Fruit fly (Drosophila melanogaster): ENCODE measurements around the gene Apl.

Apl gene

DNA sequence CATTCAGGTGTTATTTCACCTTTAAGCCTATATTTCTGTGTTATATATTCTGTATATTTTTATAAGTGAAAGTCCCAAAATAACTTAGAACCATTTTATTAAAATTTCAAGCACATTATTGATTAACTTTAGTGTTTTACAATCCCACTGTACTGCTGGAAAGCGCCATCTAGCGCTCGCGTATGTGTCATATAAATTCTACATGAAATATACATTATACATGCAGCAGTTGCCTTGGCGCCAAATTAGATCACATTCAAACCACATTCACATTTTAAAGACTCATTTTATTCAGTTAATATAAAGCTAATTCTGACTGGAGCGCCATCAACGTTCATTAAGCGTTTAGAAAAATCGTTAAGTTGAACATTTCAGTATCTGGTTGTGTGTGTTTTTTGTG is 31.6 kb upstream of the Apl start (continued):
- TF ChIP-seq pan (optimal IDR thresholded peaks at IDR 0.05): no peak
- TF ChIP-seq pan (GFP tag; optimal IDR thresholded peaks at IDR 0.05 in 1 of 2, IDR thresholded peaks at IDR 0.05 in 1 of 2): peak in 1 of 2 experiments; percentile 28
- TF ChIP-seq tgo (GFP tag; IDR thresholded peaks at IDR 0.05): peak; percentile 29; the same call in 2 of the 3 replicates
- no peak for TF ChIP-seq wek (GFP tag; optimal IDR thresholded peaks at IDR 0.05)
- TF ChIP-seq CG9932 (GFP tag; IDR thresholded peaks at IDR 0.05): peak; percentile 3; the same call in 1 of the 2 replicates
- TF ChIP-seq knrl (GFP tag; IDR thresholded peaks at IDR 0.05; ENCODE audit: partially characterized antibody): peak; percentile 21; the same call in 1 of the 3 replicates
- 0 out of 2 replicates have a peak, but pooled peaks have one; percentile 6 for TF ChIP-seq CG14014 (GFP tag; IDR thresholded peaks at IDR 0.05)
- TF ChIP-seq CG7745 (tag; optimal IDR thresholded peaks at IDR 0.05): no peak
- no peak for TF ChIP-seq hkb (optimal IDR thresholded peaks at IDR 0.05)
- TF ChIP-seq hkb (GFP tag; IDR thresholded peaks at IDR 0.05): no peak
- peak; percentile 15; the same call in 1 of the 2 replicates for TF ChIP-seq Xrp1 (GFP tag; IDR thresholded peaks at IDR 0.05)
- no peak for TF ChIP-seq CG7556 (GFP tag; optimal IDR thresholded peaks at IDR 0.05)
- peak; percentile 34 for TF ChIP-seq stwl (tag; optimal IDR thresholded peaks at IDR 0.05)
- TF ChIP-seq CG32532 (GFP tag; IDR thresholded peaks at IDR 0.05): peak; percentile 49; the same call in 1 of the 2 replicates
- TF ChIP-seq CG10321 (GFP tag; IDR thresholded peaks at IDR 0.05): no peak
- TF ChIP-seq Vsx1 (GFP tag; optimal IDR thresholded peaks at IDR 0.05): no peak
- peak; percentile 83 for TF ChIP-seq Dp (GFP tag; optimal IDR thresholded peaks at IDR 0.05)
- no peak for TF ChIP-seq CG12236 (GFP tag; optimal IDR thresholded peaks at IDR 0.05)
- TF ChIP-seq CG15269 (tag; optimal IDR thresholded peaks at IDR 0.05): no peak
- TF ChIP-seq fu2 (GFP tag; optimal IDR thresholded peaks at IDR 0.05): no peak
- TF ChIP-seq CG15601 (tag; optimal IDR thresholded peaks at IDR 0.05): no peak
- peak; percentile 94 for TF ChIP-seq Dip2 (GFP tag; IDR thresholded peaks at IDR 0.05)
- TF ChIP-seq zfh1 (GFP tag; IDR thresholded peaks at IDR 0.05): 0 out of 3 replicates have a peak, but pooled peaks have one; percentile 51
- no peak for TF ChIP-seq ranshi (GFP tag; IDR thresholded peaks at IDR 0.05)
- TF ChIP-seq CG15011 (GFP tag; optimal IDR thresholded peaks at IDR 0.05): no peak
- no peak for TF ChIP-seq E2f1 (GFP tag; IDR thresholded peaks at IDR 0.05)
- no peak for TF ChIP-seq pfk (GFP tag; optimal IDR thresholded peaks at IDR 0.05)
- no peak for TF ChIP-seq CG1792 (GFP tag; optimal IDR thresholded peaks at IDR 0.05)
- no peak for TF ChIP-seq HmgZ (tag; optimal IDR thresholded peaks at IDR 0.05)
- peak; percentile 19 for TF ChIP-seq Lhr (GFP tag; optimal IDR thresholded peaks at IDR 0.05)
- TF ChIP-seq Fer1 (GFP tag; optimal IDR thresholded peaks at IDR 0.05): no peak
- peak; percentile 54; the same call in 1 of the 2 replicates for TF ChIP-seq amos (GFP tag; IDR thresholded peaks at IDR 0.05; ENCODE audit: partially characterized antibody)
- TF ChIP-seq bbx (GFP tag; IDR thresholded peaks at IDR 0.05; ENCODE audit: partially characterized antibody): peak; percentile 33; the same call in 1 of the 2 replicates
- no peak for TF ChIP-seq CkIIα-i1 (GFP tag; IDR thresholded peaks at IDR 0.05)
- TF ChIP-seq Bgb (GFP tag; IDR thresholded peaks at IDR 0.05; ENCODE audit: partially characterized antibody): peak; percentile 54
- no peak for TF ChIP-seq zfh2 (GFP tag; optimal IDR thresholded peaks at IDR 0.05)
- peak; percentile 35 for TF ChIP-seq CG1603 (tag; optimal IDR thresholded peaks at IDR 0.05)
- TF ChIP-seq CG3407 (GFP tag; optimal IDR thresholded peaks at IDR 0.05): no peak
- TF ChIP-seq CG17829 (tag; optimal IDR thresholded peaks at IDR 0.05): peak; percentile 15
- TF ChIP-seq Hr78 (GFP tag; optimal IDR thresholded peaks at IDR 0.05): no peak

DNA sequence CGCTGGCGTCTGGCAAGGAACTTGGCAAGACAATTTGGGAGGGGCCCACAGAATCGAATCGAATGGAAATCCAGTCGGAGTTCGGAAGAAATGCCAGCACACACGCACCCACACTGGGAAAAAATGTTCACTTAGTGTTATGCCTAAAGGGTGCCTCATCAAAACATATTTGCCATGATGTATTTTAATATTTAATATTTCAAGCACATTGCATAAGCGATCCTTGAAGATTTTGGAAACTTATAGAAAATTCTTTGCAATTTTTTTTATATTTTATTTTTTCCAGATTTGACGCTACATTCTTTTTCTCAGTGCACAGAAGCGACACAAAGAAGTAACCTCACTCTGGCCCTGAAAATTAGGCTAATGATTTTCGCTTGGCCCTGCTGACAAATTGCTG is 28.9 kb upstream of the Apl start:
- TF ChIP-seq CG17829 (tag; optimal IDR thresholded peaks at IDR 0.05) (no peak), Xrp1 (GFP tag; IDR thresholded peaks at IDR 0.05) (peak; percentile 51; the same call in 1 of the 2 replicates), H2.0 (GFP tag; IDR thresholded peaks at IDR 0.05) (0 out of 2 replicates have a peak, but pooled peaks have one; percentile 11), CG31441 (GFP tag; IDR thresholded peaks at IDR 0.05) (0 out of 2 replicates have a peak, but pooled peaks have one; percentile 32), dpn (GFP tag; optimal IDR thresholded peaks at IDR 0.05) (no peak), CG4820 (GFP tag; optimal IDR thresholded peaks at IDR 0.05) (peak; percentile 14), gem (tag; optimal IDR thresholded peaks at IDR 0.05) (peak; percentile 30), CG10979 (tag; optimal IDR thresholded peaks at IDR 0.05) (peak; percentile 43), Atf6 (GFP tag; IDR thresholded peaks at IDR 0.05) (peak; percentile 25; the same call in 1 of the 2 replicates), dmrt99B (tag; optimal IDR thresholded peaks at IDR 0.05) (peak; percentile 7), Adf1 (GFP tag; IDR thresholded peaks at IDR 0.05) (no peak), wek (GFP tag; optimal IDR thresholded peaks at IDR 0.05) (no peak), pan (optimal IDR thresholded peaks at IDR 0.05) (no peak), pan (GFP tag; optimal IDR thresholded peaks at IDR 0.05 in 1 of 2, IDR thresholded peaks at IDR 0.05 in 1 of 2) (peak in 1 of 2 experiments; percentile 25), bsh (GFP tag; optimal IDR thresholded peaks at IDR 0.05) (peak in 1 of 2 experiments; percentile 35), gcm (GFP tag; optimal IDR thresholded peaks at IDR 0.05) (no peak)

Data from whole organism, embryonic.